Fruit fly (Drosophila melanogaster) whole organism, wandering third instar larva: ENCODE results near the gene Chro.

Source experiments
- Abd-B ChIP-seq: fragments of >200 bp; optimal IDR thresholded peaks from 2 replicates; lab custom pipeline; 2017; ENCODE audit warnings: missing biosample characterization, missing genetic modification characterization
- CG32264 ChIP-seq: fragments of 200-800 bp; sonication (Bioruptor generic); optimal IDR thresholded peaks from 2 replicates; lab custom pipeline; 2016; ENCODE audit warnings: missing biosample characterization, missing genetic modification characterization
- CG9705 ChIP-seq: fragments of 200-800 bp; sonication (Bioruptor generic); optimal IDR thresholded peaks from 2 replicates; lab custom pipeline; 2018; ENCODE audit warnings: missing biosample characterization, mild to moderate bottlenecking, missing genetic modification characterization
- CrebA ChIP-seq: fragments of 200-800 bp; sonication (Bioruptor generic); optimal IDR thresholded peaks from 2 replicates; lab custom pipeline; 2016; ENCODE audit warnings: missing biosample characterization, mild to moderate bottlenecking, missing genetic modification characterization, borderline replicate concordance
- Dfd ChIP-seq: fragments of >200 bp; optimal IDR thresholded peaks from 2 replicates; lab custom pipeline; 2017; ENCODE audit warnings: missing biosample characterization, missing genetic modification characterization
- GATAd ChIP-seq: sonication (Bioruptor generic); optimal IDR thresholded peaks from 2 replicates; lab custom pipeline; 2016; ENCODE audit warnings: missing biosample characterization, missing genetic modification characterization
- HLH106 ChIP-seq: fragments of 200-800 bp; optimal IDR thresholded peaks from 3 replicates; lab custom pipeline; 2019; ENCODE audit warnings: missing biosample characterization, mild to moderate bottlenecking, missing genetic modification characterization, moderate library complexity
- Hnf4 ChIP-seq: fragments of 200-800 bp; sonication (Bioruptor generic); optimal IDR thresholded peaks from 2 replicates; lab custom pipeline; 2016; ENCODE audit warnings: missing biosample characterization, mild to moderate bottlenecking, missing genetic modification characterization
- Hr78 ChIP-seq: fragments of >200 bp; optimal IDR thresholded peaks from 2 replicates; lab custom pipeline; 2017; ENCODE audit warnings: missing biosample characterization, missing genetic modification characterization
- Hr83 ChIP-seq: fragments of 200-300 bp; sonication (Bioruptor generic); optimal IDR thresholded peaks from 2 replicates; lab custom pipeline; 2016; ENCODE audit warnings: missing biosample characterization, mild to moderate bottlenecking, missing genetic modification characterization, moderate library complexity; ENCODE audit not compliant: poor library complexity, severe bottlenecking
- Jra ChIP-seq: sonication (Bioruptor generic); optimal IDR thresholded peaks from 2 replicates; lab custom pipeline; 2016; ENCODE audit warnings: missing biosample characterization, missing genetic modification characterization
- Mio ChIP-seq: sonication (Bioruptor generic); optimal IDR thresholded peaks from 2 replicates; lab custom pipeline; 2016; ENCODE audit warnings: missing biosample characterization, missing genetic modification characterization
- Myc ChIP-seq: fragments of >200 bp; optimal IDR thresholded peaks from 2 replicates; lab custom pipeline; 2017
- N ChIP-seq: fragments of >200 bp; optimal IDR thresholded peaks from 2 replicates; lab custom pipeline; 2018; ENCODE audit warnings: missing biosample characterization, missing external identifiers, missing genetic modification characterization
- OdsH ChIP-seq: fragments of 200-800 bp; sonication (Bioruptor generic); optimal IDR thresholded peaks from 2 replicates; lab custom pipeline; 2016; ENCODE audit warnings: missing biosample characterization, mild to moderate bottlenecking, missing genetic modification characterization
- Rel ChIP-seq, 2 experiments: fragments of 200-800 bp; sonication (Bioruptor generic) in 1 of 2; optimal IDR thresholded peaks; 2 replicates in 1 of 2; 3 replicates in 1 of 2; lab custom pipeline; 2016 to 2019; ENCODE audit warnings: mild to moderate bottlenecking in 2 of 2, missing biosample characterization in 2 of 2, missing genetic modification characterization in 2 of 2, moderate library complexity in 1 of 2
- Sp1 ChIP-seq: fragments of 200-800 bp; sonication (Bioruptor generic); optimal IDR thresholded peaks from 3 replicates; lab custom pipeline; 2019; ENCODE audit warnings: missing biosample characterization, mild to moderate bottlenecking, missing genetic modification characterization, moderate library complexity
- Vsx2 ChIP-seq: fragments of 200-300, 225-300 bp; sonication (Bioruptor generic); optimal IDR thresholded peaks from 2 replicates; lab custom pipeline; 2018; ENCODE audit warnings: missing biosample characterization, missing genetic modification characterization; ENCODE audit not compliant: partially characterized antibody
- br ChIP-seq: fragments of 200-800 bp; sonication (Bioruptor generic); optimal IDR thresholded peaks from 2 replicates; lab custom pipeline; 2016; ENCODE audit warnings: missing biosample characterization, missing genetic modification characterization
- brk ChIP-seq: fragments of 200-800 bp; sonication (Bioruptor generic); optimal IDR thresholded peaks from 2 replicates; lab custom pipeline; 2016; ENCODE audit warnings: missing biosample characterization, mild to moderate bottlenecking, missing genetic modification characterization
- dsf ChIP-seq: sonication (Bioruptor generic); optimal IDR thresholded peaks from 2 replicates; lab custom pipeline; 2016; ENCODE audit warnings: missing biosample characterization, missing genetic modification characterization, borderline replicate concordance
- ey ChIP-seq: fragments of 200-800 bp; sonication (Bioruptor generic); optimal IDR thresholded peaks from 2 replicates; lab custom pipeline; 2016; ENCODE audit warnings: missing biosample characterization, missing genetic modification characterization
- foxo ChIP-seq, 2 experiments: fragments of 200-800 bp; sonication (Bioruptor generic); optimal IDR thresholded peaks; 2 replicates in 1 of 2; 3 replicates in 1 of 2; lab custom pipeline; 2016 to 2017; ENCODE audit warnings: missing biosample characterization in 2 of 2, missing genetic modification characterization in 2 of 2
- fru ChIP-seq: fragments of 200-800 bp; sonication (Bioruptor generic); optimal IDR thresholded peaks from 3 replicates; lab custom pipeline; 2016; ENCODE audit warnings: missing biosample characterization, mild to moderate bottlenecking, missing genetic modification characterization
- h ChIP-seq: fragments of 200-800 bp; sonication (Bioruptor generic); optimal IDR thresholded peaks from 3 replicates; lab custom pipeline; 2016; ENCODE audit warnings: missing biosample characterization, mild to moderate bottlenecking, missing genetic modification characterization
- jim ChIP-seq: fragments of 175-275, 200-325 bp; sonication (Bioruptor generic); optimal IDR thresholded peaks from 2 replicates; lab custom pipeline; 2016; ENCODE audit warnings: missing biosample characterization, mild to moderate bottlenecking, missing genetic modification characterization
- lola ChIP-seq: fragments of >200 bp; optimal IDR thresholded peaks from 2 replicates; lab custom pipeline; 2017; ENCODE audit warnings: missing biosample characterization, missing genetic modification characterization
- pan ChIP-seq: fragments of >200 bp; optimal IDR thresholded peaks from 2 replicates; lab custom pipeline; 2017
- psq ChIP-seq: fragments of 200-800 bp; sonication (Bioruptor generic); optimal IDR thresholded peaks from 3 replicates; lab custom pipeline; 2017; ENCODE audit warnings: missing biosample characterization, mild to moderate bottlenecking, missing genetic modification characterization, moderate library complexity
- rgr ChIP-seq: fragments of 200-800 bp; sonication (Bioruptor generic); optimal IDR thresholded peaks from 3 replicates; lab custom pipeline; 2016; ENCODE audit warnings: missing biosample characterization, mild to moderate bottlenecking, missing genetic modification characterization
- sage ChIP-seq: fragments of 200-800 bp; sonication (Bioruptor generic); optimal IDR thresholded peaks from 2 replicates; lab custom pipeline; 2016; ENCODE audit warnings: missing biosample characterization, mild to moderate bottlenecking, missing genetic modification characterization
- sv ChIP-seq: fragments of 200-800 bp; sonication (Bioruptor generic); optimal IDR thresholded peaks from 3 replicates; lab custom pipeline; 2016; ENCODE audit warnings: missing biosample characterization, missing genetic modification characterization
- usp ChIP-seq: fragments of >200 bp; optimal IDR thresholded peaks from 2 replicates; lab custom pipeline; 2017; ENCODE audit warnings: missing biosample characterization, missing genetic modification characterization
- woc ChIP-seq: sonication (Bioruptor generic); optimal IDR thresholded peaks from 2 replicates; lab custom pipeline; 2016; ENCODE audit warnings: missing biosample characterization, mild to moderate bottlenecking, missing genetic modification characterization

Gene Chro

dm6 chr3L:22885843-22886242, 7.1 kb upstream of the Chro start:
- TF ChIP-seq lola (GFP tag; lab: Kevin White, UChicago) (no peak), sage (GFP tag; lab: Kevin White, UChicago) (no peak), usp (no peak), CG9705 (GFP tag; lab: Kevin White, UChicago) (no peak), Myc (lab: Kevin White, UChicago) (no peak), brk (GFP tag; lab: Kevin White, UChicago) (no peak), br (no peak), CG32264 (GFP tag; lab: Kevin White, UChicago) (no peak), Hr83 (GFP tag; lab: Kevin White, UChicago) (no peak), CrebA (no peak), jim (GFP tag; lab: Kevin White, UChicago) (no peak), OdsH (GFP tag; lab: Kevin White, UChicago) (no peak), ey (GFP tag; lab: Kevin White, UChicago) (no peak), h (GFP tag; lab: Kevin White, UChicago) (no peak), Sp1 (GFP tag; lab: Kevin White, UChicago) (no peak), Hnf4 (no peak), N (GFP tag; lab: Kevin White, UChicago) (no peak), Mio (no peak)

DNA sequence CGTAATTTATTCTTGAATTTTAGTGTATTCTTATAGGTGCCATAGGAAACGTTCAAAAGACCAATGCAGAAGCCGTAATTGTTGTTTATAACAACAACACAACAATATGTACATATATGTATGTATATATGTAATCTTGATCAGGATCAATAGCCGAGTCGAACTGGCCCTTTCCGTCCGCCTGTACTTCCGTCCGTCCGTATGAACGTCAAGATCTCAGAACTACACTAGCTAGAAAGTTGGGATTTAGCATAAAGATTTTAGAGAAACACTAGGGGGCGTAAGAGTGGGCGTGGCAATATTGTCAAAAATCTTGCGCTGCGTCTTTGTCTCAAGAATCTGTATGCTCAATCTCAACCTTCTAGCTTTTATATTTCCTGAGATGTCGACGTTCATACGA, 5.7 kb upstream of the Chro start:
- TF ChIP-seq woc (GFP tag; lab: Kevin White, UChicago) (no peak), Dfd (GFP tag; lab: Kevin White, UChicago) (peak; percentile 39)

dm6 chr3L:22883649-22884048, 4.9 kb upstream of the Chro start:
- TF ChIP-seq Hnf4 (no peak), foxo (GFP tag; optimal IDR thresholded peaks at IDR 0.05; lab: Kevin White, UChicago) (no peak), ey (GFP tag; lab: Kevin White, UChicago) (no peak), pan (lab: Kevin White, UChicago) (no peak), rgr (GFP tag; lab: Kevin White, UChicago) (no peak)

- no peak for TF ChIP-seq Rel (GFP tag; optimal IDR thresholded peaks at IDR 0.05; lab: Kevin White, UChicago)
- no peak for TF ChIP-seq Rel (tag; optimal IDR thresholded peaks at IDR 0.05; lab: Kevin White, UChicago)
- TF ChIP-seq CG32264 (GFP tag; lab: Kevin White, UChicago) = no peak
- TF ChIP-seq foxo (GFP tag; optimal IDR thresholded peaks at IDR 0.05; lab: Kevin White, UChicago) = no peak
- TF ChIP-seq Hnf4 = no peak
- TF ChIP-seq N (GFP tag; lab: Kevin White, UChicago) = no peak
These were observed 2.1 kb upstream of the Chro start, which contains the start of gene slif for dm6 chr3L:22880914-22881313. slif (plus strand) TSS chr3L:22881045.

DNA sequence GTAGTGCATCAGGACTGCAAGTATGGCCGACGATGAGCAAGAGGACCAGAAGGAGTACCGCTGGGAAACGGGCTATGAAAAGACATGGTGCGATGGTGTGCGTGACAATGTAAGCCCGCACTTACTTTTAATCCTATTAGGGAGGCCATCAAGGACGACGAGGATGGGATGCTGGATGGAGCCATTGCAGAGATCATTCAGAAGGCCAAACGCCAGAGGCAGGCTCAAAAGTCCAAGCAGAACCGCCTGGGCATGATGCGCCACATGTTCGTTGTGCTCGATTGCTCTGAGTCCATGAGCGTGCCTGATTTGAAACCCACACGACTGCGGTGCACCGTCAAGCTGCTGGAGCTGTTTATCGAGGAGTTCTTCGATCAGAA, 550 bp upstream of the Chro start:
- TF ChIP-seq br (no peak), Hnf4 (no peak), psq (GFP tag; lab: Kevin White, UChicago) (no peak), usp (no peak), CG9705 (GFP tag; lab: Kevin White, UChicago) (no peak), sage (GFP tag; lab: Kevin White, UChicago) (no peak), GATAd (no peak), OdsH (GFP tag; lab: Kevin White, UChicago) (no peak), woc (GFP tag; lab: Kevin White, UChicago) (no peak), brk (GFP tag; lab: Kevin White, UChicago) (no peak), Jra (GFP tag; lab: Kevin White, UChicago) (no peak), dsf (GFP tag; lab: Kevin White, UChicago) (no peak), Abd-B (GFP tag; lab: Kevin White, UChicago) (no peak), CrebA (no peak), Myc (lab: Kevin White, UChicago) (no peak), fru (GFP tag; lab: Kevin White, UChicago) (no peak), Vsx2 (GFP tag; lab: Kevin White, UChicago) (no peak), sv (GFP tag; lab: Kevin White, UChicago) (no peak), HLH106 (no peak), Hr78 (GFP tag; lab: Kevin White, UChicago) (no peak)
